Worm (Caenorhabditis elegans): ENCODE data around the gene Y43F8C.5.

ce11 chrV:19624749-19625148, 7.7 kb downstream of the Y43F8C.5 start, which contains the start of gene dyf-19:
- TF ChIP-seq ztf-29 (GFP tag; IDR thresholded peaks at IDR 0.05): no peak
- TF ChIP-seq med-1 (GFP tag; optimal IDR thresholded peaks at IDR 0.05; ENCODE audit: insufficient read depth): no peak
- TF ChIP-seq flt-1 (GFP tag; IDR thresholded peaks at IDR 0.05): no peak
- no peak for TF ChIP-seq T22C8.4 (GFP tag; IDR thresholded peaks at IDR 0.05)
- no peak for TF ChIP-seq ref-1 (GFP tag; conservative IDR thresholded peaks at IDR 0.05)
- no peak for TF ChIP-seq klf-2 (GFP tag; conservative IDR thresholded peaks at IDR 0.05)
- no peak for TF ChIP-seq ztf-23 (GFP tag; IDR thresholded peaks at IDR 0.05)
- no peak for TF ChIP-seq cog-1 (tag; optimal IDR thresholded peaks at IDR 0.05)

All from whole organism, midembryonic.